Worm (Caenorhabditis elegans): ENCODE data around the gene srd-9.
A peak's percentile ranks its signal among the peaks of the same experiment; 100 is the strongest.

srd-9 gene

ce11 chrV:5324566-5324965 is 27.0 kb upstream of the srd-9 start, which contains the start of gene ceh-33:
Gene ceh-33, minus strand, starts transcription at chrV:5324666.
- TF ChIP-seq ets-7 (tag; optimal IDR thresholded peaks at IDR 0.05) (no peak), hmg-4 (GFP tag; optimal IDR thresholded peaks at IDR 0.05) (no peak), scrt-1 (GFP tag; IDR thresholded peaks at IDR 0.05) (no peak), sea-1 (GFP tag; conservative IDR thresholded peaks at IDR 0.05) (no peak), pes-1 (GFP tag; IDR thresholded peaks at IDR 0.05) (no peak), aly-1 (tag; optimal IDR thresholded peaks at IDR 0.05) (no peak), tbx-37 (GFP tag; conservative IDR thresholded peaks at IDR 0.05) (no peak)

DNA sequence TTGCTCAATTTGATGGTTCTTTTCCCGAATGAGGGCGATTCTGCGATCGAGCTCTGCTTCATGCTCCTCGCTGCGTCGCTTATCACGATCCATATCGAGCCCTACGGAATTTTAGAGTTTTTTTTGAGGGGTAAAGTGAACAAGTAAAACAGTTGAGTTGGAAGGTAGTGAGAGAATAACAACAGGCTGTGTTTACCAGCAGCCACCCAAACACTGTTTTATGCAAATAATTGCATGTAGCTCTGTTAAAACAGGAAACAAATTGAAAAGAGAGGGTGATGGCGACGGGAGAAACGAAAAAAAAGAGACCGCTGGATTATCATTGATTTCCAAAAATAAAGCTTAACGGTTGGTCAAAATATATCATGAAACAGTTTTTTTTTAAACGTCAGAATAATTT is 23.3 kb upstream of the srd-9 start, which contains the start of gene C10G8.8:
Gene C10G8.8 (minus strand): TSS at position 101 of the 400 bp plus-strand sequence.
- no peak for TF ChIP-seq B0310.2 (tag; optimal IDR thresholded peaks at IDR 0.05)
- no peak for TF ChIP-seq ceh-13 (GFP tag; optimal IDR thresholded peaks at IDR 0.05)
- no peak for TF ChIP-seq F13C5.2 (tag; optimal IDR thresholded peaks at IDR 0.05)
- TF ChIP-seq tra-4 (tag; optimal IDR thresholded peaks at IDR 0.05) = no peak

ce11 chrV:5329677-5330266 is 21.8 kb upstream of the srd-9 start:
- no peak for TF ChIP-seq aly-1 (tag; optimal IDR thresholded peaks at IDR 0.05)
- no peak for TF ChIP-seq tbx-37 (GFP tag; conservative IDR thresholded peaks at IDR 0.05)
- TF ChIP-seq scrt-1 (GFP tag; IDR thresholded peaks at IDR 0.05) = 0 out of 2 replicates have a peak, but pooled peaks have one; percentile 25
- TF ChIP-seq ceh-36 (tag; optimal IDR thresholded peaks at IDR 0.05) = no peak
- TF ChIP-seq hnd-1 (tag; optimal IDR thresholded peaks at IDR 0.05) = no peak
- no peak for TF ChIP-seq pes-1 (GFP tag; IDR thresholded peaks at IDR 0.05)

DNA sequence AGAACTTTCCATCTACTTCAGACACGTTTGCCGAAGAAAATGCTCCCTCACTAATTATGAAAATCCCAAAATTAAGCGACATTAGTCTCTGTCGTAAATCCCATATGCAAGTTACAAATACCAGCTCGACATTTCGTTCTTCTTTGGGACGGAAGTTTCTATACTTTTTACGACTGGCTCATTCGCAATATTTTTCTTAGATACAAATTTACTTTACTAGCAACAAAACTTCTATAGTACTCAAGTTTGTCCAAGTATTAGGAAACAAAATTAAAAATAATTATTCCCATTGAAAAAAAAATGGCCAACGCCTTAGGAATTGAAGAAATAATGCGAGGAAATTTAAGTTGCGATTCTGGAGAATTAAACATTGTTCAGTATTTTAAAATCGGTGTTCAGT is 20.6 kb upstream of the srd-9 start, which contains the start of gene srg-26:
Gene srg-26 (plus strand): TSS at position 301 of the 400 bp plus-strand sequence.
- TF ChIP-seq ets-7 (tag; optimal IDR thresholded peaks at IDR 0.05) (no peak), ceh-36 (tag; optimal IDR thresholded peaks at IDR 0.05) (no peak), ceh-13 (GFP tag; optimal IDR thresholded peaks at IDR 0.05) (no peak), aly-1 (tag; optimal IDR thresholded peaks at IDR 0.05) (no peak), scrt-1 (GFP tag; IDR thresholded peaks at IDR 0.05) (no peak), B0310.2 (tag; optimal IDR thresholded peaks at IDR 0.05) (no peak), hmbx-1 (tag; optimal IDR thresholded peaks at IDR 0.05) (no peak), tbx-37 (GFP tag; conservative IDR thresholded peaks at IDR 0.05) (no peak), sea-1 (GFP tag; conservative IDR thresholded peaks at IDR 0.05) (no peak), tbx-11 (GFP tag; IDR thresholded peaks at IDR 0.05) (no peak), ama-1 (optimal IDR thresholded peaks at IDR 0.05) (no peak), hnd-1 (tag; optimal IDR thresholded peaks at IDR 0.05) (no peak)

DNA sequence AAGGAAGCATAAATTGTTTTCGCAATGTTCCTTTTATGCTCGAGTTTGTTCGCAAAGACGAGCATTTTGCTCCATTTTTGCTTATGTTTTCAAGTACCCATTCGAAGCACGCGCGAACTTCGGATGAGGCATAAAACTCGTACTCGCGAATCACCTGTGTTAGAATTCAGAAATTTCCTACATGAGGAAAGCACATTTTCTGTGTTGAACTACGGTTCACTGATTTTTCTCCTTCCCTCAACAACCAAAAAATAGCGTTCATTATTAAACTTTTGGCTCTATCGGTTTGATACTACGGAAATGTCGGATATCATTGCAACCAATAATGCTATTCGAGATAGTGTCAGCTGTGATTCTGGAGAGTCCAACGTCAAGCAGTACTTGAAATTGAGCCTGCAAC is 17.0 kb upstream of the srd-9 start, which contains the start of gene srg-28:
Gene srg-28 (plus strand): TSS at position 301 of the 400 bp plus-strand sequence.
- no peak for TF ChIP-seq hmg-4 (GFP tag; optimal IDR thresholded peaks at IDR 0.05)
- no peak for TF ChIP-seq sea-1 (GFP tag; conservative IDR thresholded peaks at IDR 0.05)
- no peak for TF ChIP-seq flt-1 (GFP tag; IDR thresholded peaks at IDR 0.05)
- no peak for TF ChIP-seq hmbx-1 (tag; optimal IDR thresholded peaks at IDR 0.05)
- TF ChIP-seq pes-1 (GFP tag; IDR thresholded peaks at IDR 0.05) = no peak
- TF ChIP-seq B0310.2 (tag; optimal IDR thresholded peaks at IDR 0.05) = no peak
- TF ChIP-seq hnd-1 (tag; optimal IDR thresholded peaks at IDR 0.05) = no peak
- no peak for TF ChIP-seq ama-1 (optimal IDR thresholded peaks at IDR 0.05)
- TF ChIP-seq tbx-11 (GFP tag; IDR thresholded peaks at IDR 0.05) = no peak
- no peak for TF ChIP-seq tbx-37 (GFP tag; conservative IDR thresholded peaks at IDR 0.05)
- no peak for TF ChIP-seq ets-7 (tag; optimal IDR thresholded peaks at IDR 0.05)
- TF ChIP-seq tra-4 (tag; optimal IDR thresholded peaks at IDR 0.05) = no peak
- TF ChIP-seq aly-1 (tag; optimal IDR thresholded peaks at IDR 0.05) = no peak
- no peak for TF ChIP-seq scrt-1 (GFP tag; IDR thresholded peaks at IDR 0.05)
- TF ChIP-seq F13C5.2 (tag; optimal IDR thresholded peaks at IDR 0.05) = no peak

ce11 chrV:5336884-5337283 is 14.7 kb upstream of the srd-9 start, which contains the start of gene srg-29:
Gene srg-29, plus strand, starts transcription at chrV:5337184.
- TF ChIP-seq tbx-11 (GFP tag; IDR thresholded peaks at IDR 0.05) (no peak), pes-1 (GFP tag; IDR thresholded peaks at IDR 0.05) (no peak), ceh-13 (GFP tag; optimal IDR thresholded peaks at IDR 0.05) (no peak), hmg-4 (GFP tag; optimal IDR thresholded peaks at IDR 0.05) (no peak), flt-1 (GFP tag; IDR thresholded peaks at IDR 0.05) (no peak), hnd-1 (tag; optimal IDR thresholded peaks at IDR 0.05) (no peak), ets-7 (tag; optimal IDR thresholded peaks at IDR 0.05) (no peak), sea-1 (GFP tag; conservative IDR thresholded peaks at IDR 0.05) (no peak), hmbx-1 (tag; optimal IDR thresholded peaks at IDR 0.05) (no peak), B0310.2 (tag; optimal IDR thresholded peaks at IDR 0.05) (no peak), ama-1 (optimal IDR thresholded peaks at IDR 0.05) (no peak)

DNA sequence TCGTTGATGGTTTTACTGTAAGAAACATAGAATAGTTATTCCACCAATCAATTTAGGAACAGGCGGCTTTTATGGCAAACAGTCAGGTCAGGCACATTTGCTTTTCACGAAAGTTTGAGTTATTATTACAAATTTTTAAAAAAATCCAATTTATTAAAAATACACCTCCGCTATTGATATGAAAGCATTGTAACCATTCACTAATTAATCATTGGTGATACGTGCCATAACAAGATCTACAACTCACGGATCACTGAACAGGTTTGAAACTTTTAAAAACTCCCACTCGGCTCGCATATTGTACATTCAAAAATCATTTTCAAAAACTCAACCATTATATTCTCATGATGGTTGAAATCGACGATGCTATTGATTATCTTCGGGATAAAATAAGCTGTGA is 12.1 kb upstream of the srd-9 start, which contains the start of gene srg-27:
Gene srg-27 (plus strand): TSS at position 301 of the 400 bp plus-strand sequence.
- no peak for TF ChIP-seq tbx-11 (GFP tag; IDR thresholded peaks at IDR 0.05)
- TF ChIP-seq pes-1 (GFP tag; IDR thresholded peaks at IDR 0.05) = no peak
- no peak for TF ChIP-seq ama-1 (optimal IDR thresholded peaks at IDR 0.05)
- TF ChIP-seq flt-1 (GFP tag; IDR thresholded peaks at IDR 0.05) = no peak
- TF ChIP-seq tbx-37 (GFP tag; conservative IDR thresholded peaks at IDR 0.05) = no peak
- TF ChIP-seq F13C5.2 (tag; optimal IDR thresholded peaks at IDR 0.05) = no peak
- no peak for TF ChIP-seq sea-1 (GFP tag; conservative IDR thresholded peaks at IDR 0.05)
- TF ChIP-seq tra-4 (tag; optimal IDR thresholded peaks at IDR 0.05) = no peak

- TF ChIP-seq hmbx-1 (tag; optimal IDR thresholded peaks at IDR 0.05) = no peak
These were observed 6.2 kb upstream of the srd-9 start, which contains the start of gene srg-25 for ce11 chrV:5345419-5345818. Gene srg-25, minus strand, starts transcription at chrV:5345519.
